Worm (Caenorhabditis elegans): ENCODE results near the gene spig-5.
A peak's percentile ranks its signal among the peaks of the same experiment; 100 is the strongest.

Gene spig-5

DNA sequence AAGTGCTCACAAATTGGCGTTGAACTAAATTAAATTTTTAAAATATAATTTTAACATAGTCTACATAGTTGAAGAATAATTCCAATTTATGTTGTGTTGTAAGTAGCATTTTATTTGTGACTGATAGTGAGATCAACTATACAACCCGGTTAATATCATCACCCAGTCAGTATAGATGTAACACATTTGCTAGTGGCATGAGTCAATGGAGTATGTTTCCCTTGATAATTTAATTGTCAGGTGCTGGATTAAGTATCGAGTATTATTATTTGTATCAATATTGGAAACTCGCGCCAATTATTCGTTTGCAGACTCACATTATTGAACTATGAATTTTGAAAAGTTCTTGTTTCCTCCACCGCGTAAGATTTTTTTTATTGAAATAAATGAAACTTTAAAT lies 26.6 kb downstream of the spig-5 start, which contains the start of gene srm-5:
srm-5 (plus strand) TSS at position 301 of the 400 bp plus-strand sequence.
- TF ChIP-seq ceh-19 (GFP tag; optimal IDR thresholded peaks at IDR 0.05) (no peak), odd-2 (tag; optimal IDR thresholded peaks at IDR 0.05) (no peak), dve-1 (tag; optimal IDR thresholded peaks at IDR 0.05) (no peak), hlh-13 (GFP tag; optimal IDR thresholded peaks at IDR 0.05) (no peak), F13H6.1 (tag; optimal IDR thresholded peaks at IDR 0.05) (no peak), ceh-34 (tag; optimal IDR thresholded peaks at IDR 0.05) (no peak), ets-4 (tag; optimal IDR thresholded peaks at IDR 0.05) (no peak), syd-9 (tag; optimal IDR thresholded peaks at IDR 0.05) (no peak), eyg-1 (tag; optimal IDR thresholded peaks at IDR 0.05) (no peak), fax-1 (tag; optimal IDR thresholded peaks at IDR 0.05) (no peak), che-1 (tag; optimal IDR thresholded peaks at IDR 0.05) (no peak)

DNA sequence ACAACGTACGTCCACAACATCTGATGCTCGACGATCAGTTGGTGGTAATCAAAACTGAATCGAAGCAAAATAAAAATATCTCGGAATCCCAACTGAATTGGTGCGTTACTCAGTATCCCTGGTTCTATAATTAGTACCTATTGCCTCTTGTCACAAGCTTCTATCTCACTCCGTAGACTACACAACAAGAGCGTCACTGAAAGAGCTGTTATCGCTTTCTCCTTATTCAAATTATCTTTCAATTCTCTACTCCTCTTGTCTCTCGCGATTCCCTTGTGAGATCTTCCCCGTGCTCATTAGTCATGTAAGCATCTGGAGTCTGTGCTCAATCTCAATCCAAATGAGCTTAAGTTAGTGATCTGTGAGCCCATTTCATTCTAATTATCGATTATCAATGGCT lies 28.4 kb downstream of the spig-5 start, which contains the start of gene srm-6:
srm-6 (plus strand) TSS at position 301 of the 400 bp plus-strand sequence.
- TF ChIP-seq odd-2 (tag; optimal IDR thresholded peaks at IDR 0.05) (no peak), C38D4.7 (GFP tag; optimal IDR thresholded peaks at IDR 0.05) (no peak), elt-2 (tag; optimal IDR thresholded peaks at IDR 0.05) (no peak), hlh-8 (tag; optimal IDR thresholded peaks at IDR 0.05) (no peak), F13H6.1 (tag; optimal IDR thresholded peaks at IDR 0.05) (no peak), Y22D7AL.16 (tag; optimal IDR thresholded peaks at IDR 0.05) (no peak), dve-1 (tag; optimal IDR thresholded peaks at IDR 0.05) (no peak), K09A11.1 (tag; optimal IDR thresholded peaks at IDR 0.05; ENCODE audit: insufficient read depth) (no peak), npax-4 (tag; optimal IDR thresholded peaks at IDR 0.05) (no peak), ceh-34 (tag; optimal IDR thresholded peaks at IDR 0.05) (no peak), unc-55 (GFP tag; optimal IDR thresholded peaks at IDR 0.05) (no peak), pat-9 (tag; optimal IDR thresholded peaks at IDR 0.05) (no peak), C08G9.2 (tag; optimal IDR thresholded peaks at IDR 0.05) (no peak), ets-4 (tag; optimal IDR thresholded peaks at IDR 0.05) (no peak), pax-1 (tag; optimal IDR thresholded peaks at IDR 0.05) (no peak), ceh-2 (tag; optimal IDR thresholded peaks at IDR 0.05) (no peak), ttx-3 (tag; optimal IDR thresholded peaks at IDR 0.05) (no peak), ceh-6 (GFP tag; optimal IDR thresholded peaks at IDR 0.05) (no peak), ceh-18 (tag; optimal IDR thresholded peaks at IDR 0.05) (no peak)

DNA sequence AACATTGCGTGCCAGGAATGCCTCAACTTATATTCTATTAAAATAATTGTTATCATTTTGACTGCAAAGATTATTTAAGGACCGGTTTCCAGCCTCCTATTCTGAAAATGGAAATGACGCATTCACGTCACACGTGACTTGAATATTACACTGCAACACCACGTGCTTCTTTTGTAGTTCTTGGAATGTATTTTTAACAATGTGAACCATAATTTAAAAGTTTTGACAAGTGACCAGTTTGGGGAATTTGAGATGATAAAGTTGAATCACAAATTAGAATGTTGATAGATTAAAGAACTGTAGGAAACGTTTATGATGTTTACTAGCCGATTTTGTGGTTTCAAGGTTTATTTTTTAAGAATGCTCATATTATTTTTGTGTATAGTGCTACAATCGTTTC lies 33.4 kb downstream of the spig-5 start, which contains the start of gene F47B8.10:
F47B8.10 (plus strand) TSS at position 301 of the 400 bp plus-strand sequence.
- no peak for TF ChIP-seq hlh-13 (GFP tag; optimal IDR thresholded peaks at IDR 0.05)
- no peak for TF ChIP-seq ceh-6 (GFP tag; optimal IDR thresholded peaks at IDR 0.05)
- no peak for TF ChIP-seq zip-5 (tag; optimal IDR thresholded peaks at IDR 0.05)
- TF ChIP-seq ttx-3 (tag; optimal IDR thresholded peaks at IDR 0.05), result no peak

DNA sequence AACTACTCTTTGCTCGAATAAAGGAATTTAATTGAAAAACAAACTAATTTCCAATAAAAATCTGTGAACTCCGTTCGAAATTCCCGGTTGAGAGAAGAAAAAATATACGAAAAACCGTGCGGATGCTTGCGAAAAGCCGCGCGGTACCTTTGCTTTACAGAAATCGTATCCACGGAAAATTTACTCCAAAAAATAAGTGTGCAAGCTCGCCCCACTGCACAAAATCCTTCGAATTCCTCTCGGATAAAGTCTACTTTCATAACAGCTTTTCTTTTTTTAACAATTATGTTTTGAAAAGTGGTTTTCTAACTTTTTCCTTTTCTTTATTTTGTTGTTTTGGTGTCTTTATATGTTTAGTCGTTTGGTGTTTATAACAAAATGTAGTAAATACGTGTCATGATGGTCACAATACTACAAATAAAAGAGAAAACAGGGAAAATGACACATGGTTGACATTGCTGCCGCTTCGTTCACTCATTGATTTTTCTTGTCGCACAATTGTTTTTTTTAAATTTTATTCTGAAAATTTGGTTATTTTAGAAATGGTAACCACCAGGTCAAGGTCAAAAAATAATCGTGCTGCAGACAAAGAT lies 39.1 kb downstream of the spig-5 start, which contains the start of gene cept-2:
cept-2 (plus strand) TSS at position 533 of the 593 bp plus-strand sequence.
- TF ChIP-seq ceh-2 (tag; optimal IDR thresholded peaks at IDR 0.05) (peak; percentile 55), lim-6 (tag; optimal IDR thresholded peaks at IDR 0.05) (peak; percentile 73), ceh-48 (tag; optimal IDR thresholded peaks at IDR 0.05) (no peak), hlh-30 (tag; optimal IDR thresholded peaks at IDR 0.05; ENCODE audit: insufficient read depth) (peak; percentile 4), F13H6.1 (tag; optimal IDR thresholded peaks at IDR 0.05) (peak; percentile 30), mec-3 (tag; optimal IDR thresholded peaks at IDR 0.05; ENCODE audit: borderline replicate concordance) (no peak), dmd-4 (tag; optimal IDR thresholded peaks at IDR 0.05; ENCODE audit: borderline replicate concordance) (no peak), nhr-11 (tag; optimal IDR thresholded peaks at IDR 0.05) (no peak), sox-2 (GFP tag; IDR thresholded peaks at IDR 0.05) (no peak), pat-9 (tag; optimal IDR thresholded peaks at IDR 0.05) (no peak), unc-42 (tag; optimal IDR thresholded peaks at IDR 0.05) (peak; percentile 83), pha-2 (tag; optimal IDR thresholded peaks at IDR 0.05) (no peak), ceh-24 (tag; optimal IDR thresholded peaks at IDR 0.05) (no peak), hlh-15 (tag; optimal IDR thresholded peaks at IDR 0.05) (no peak), nhr-232 (tag; optimal IDR thresholded peaks at IDR 0.05) (no peak), eyg-1 (tag; optimal IDR thresholded peaks at IDR 0.05) (no peak), sdc-2 (tag; optimal IDR thresholded peaks at IDR 0.05) (no peak), ceh-14 (tag; optimal IDR thresholded peaks at IDR 0.05) (peak; percentile 76), zip-5 (tag; optimal IDR thresholded peaks at IDR 0.05) (peak; percentile 32), ets-4 (tag; optimal IDR thresholded peaks at IDR 0.05) (peak; percentile 46), pax-1 (tag; optimal IDR thresholded peaks at IDR 0.05) (peak; percentile 75), ceh-19 (GFP tag; optimal IDR thresholded peaks at IDR 0.05) (no peak), ref-2 (tag; optimal IDR thresholded peaks at IDR 0.05) (peak; percentile 91), tbx-7 (tag; optimal IDR thresholded peaks at IDR 0.05) (peak; percentile 65), dve-1 (tag; optimal IDR thresholded peaks at IDR 0.05) (peak; percentile 56), K02D7.2 (tag; optimal IDR thresholded peaks at IDR 0.05) (no peak), sox-4 (tag; optimal IDR thresholded peaks at IDR 0.05) (no peak)
